Worm (Caenorhabditis elegans): Measurements from ENCODE around the gene B0034.4.

The B0034.4 gene

ce11 chrII:5931109-5931508 lies 38.2 kb downstream of the B0034.4 start:
- no peak for TF ChIP-seq tbx-11 (GFP tag; IDR thresholded peaks at IDR 0.05)
- no peak for TF ChIP-seq hnd-1 (tag; optimal IDR thresholded peaks at IDR 0.05)
- TF ChIP-seq ceh-36 (tag; optimal IDR thresholded peaks at IDR 0.05) = no peak
- TF ChIP-seq scrt-1 (GFP tag; IDR thresholded peaks at IDR 0.05) = no peak
- TF ChIP-seq flt-1 (GFP tag; IDR thresholded peaks at IDR 0.05) = no peak
- TF ChIP-seq aly-1 (tag; optimal IDR thresholded peaks at IDR 0.05) = no peak
- TF ChIP-seq tbx-37 (GFP tag; conservative IDR thresholded peaks at IDR 0.05) = no peak
- TF ChIP-seq ama-1 (optimal IDR thresholded peaks at IDR 0.05) = no peak
- no peak for TF ChIP-seq hmg-4 (GFP tag; optimal IDR thresholded peaks at IDR 0.05)
- no peak for TF ChIP-seq ets-7 (tag; optimal IDR thresholded peaks at IDR 0.05)
- no peak for TF ChIP-seq ceh-13 (GFP tag; optimal IDR thresholded peaks at IDR 0.05)
- TF ChIP-seq B0310.2 (tag; optimal IDR thresholded peaks at IDR 0.05) = no peak
- no peak for TF ChIP-seq tra-4 (tag; optimal IDR thresholded peaks at IDR 0.05)
- TF ChIP-seq pes-1 (GFP tag; IDR thresholded peaks at IDR 0.05) = no peak
- no peak for TF ChIP-seq hmbx-1 (tag; optimal IDR thresholded peaks at IDR 0.05)
- no peak for TF ChIP-seq F13C5.2 (tag; optimal IDR thresholded peaks at IDR 0.05)
- TF ChIP-seq sea-1 (GFP tag; conservative IDR thresholded peaks at IDR 0.05) = no peak

ce11 chrII:5930095-5930653 lies 39.2 kb downstream of the B0034.4 start:
- TF ChIP-seq sea-1 (GFP tag; conservative IDR thresholded peaks at IDR 0.05) (no peak), ets-7 (tag; optimal IDR thresholded peaks at IDR 0.05) (no peak), tbx-11 (GFP tag; IDR thresholded peaks at IDR 0.05) (no peak), ama-1 (optimal IDR thresholded peaks at IDR 0.05) (no peak), aly-1 (tag; optimal IDR thresholded peaks at IDR 0.05) (no peak), hmg-4 (GFP tag; optimal IDR thresholded peaks at IDR 0.05) (no peak), ceh-36 (tag; optimal IDR thresholded peaks at IDR 0.05) (no peak), pes-1 (GFP tag; IDR thresholded peaks at IDR 0.05) (no peak), hnd-1 (tag; optimal IDR thresholded peaks at IDR 0.05) (no peak), scrt-1 (GFP tag; IDR thresholded peaks at IDR 0.05) (no peak), F13C5.2 (tag; optimal IDR thresholded peaks at IDR 0.05) (no peak), tbx-37 (GFP tag; conservative IDR thresholded peaks at IDR 0.05) (no peak), ceh-13 (GFP tag; optimal IDR thresholded peaks at IDR 0.05) (no peak)

- TF ChIP-seq ceh-13 (GFP tag; optimal IDR thresholded peaks at IDR 0.05) (no peak), ama-1 (optimal IDR thresholded peaks at IDR 0.05) (no peak), tbx-37 (GFP tag; conservative IDR thresholded peaks at IDR 0.05) (no peak)
These were observed 40.8 kb downstream of the B0034.4 start, which contains the start of gene egl-44 for ce11 chrII:5928502-5928901. TSS of gene egl-44 (plus strand) at chrII:5928802.

DNA sequence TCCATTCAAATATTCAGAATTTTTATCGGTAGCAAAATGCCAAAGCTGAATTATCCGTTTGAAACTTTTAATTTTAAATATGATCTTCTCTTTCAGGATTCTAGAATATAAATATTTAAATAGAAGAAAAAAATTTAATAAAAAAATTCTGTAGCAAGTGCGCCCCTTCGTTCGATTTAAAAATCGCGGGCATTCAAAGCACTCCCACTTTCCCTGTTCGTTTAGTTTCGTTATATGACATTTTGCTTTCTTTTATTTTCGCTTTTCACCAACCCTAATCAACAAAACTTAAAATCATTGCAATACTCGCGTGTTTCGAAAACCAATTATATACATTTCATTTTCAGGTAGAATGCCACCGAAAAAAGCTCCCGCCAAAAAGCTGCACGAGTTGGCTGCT lies 47.7 kb downstream of the B0034.4 start, which contains the start of gene vrk-1:
Gene vrk-1 (plus strand): TSS at position 348 of the 400 bp plus-strand sequence.
- TF ChIP-seq B0310.2 (tag; optimal IDR thresholded peaks at IDR 0.05) (no peak), ets-7 (tag; optimal IDR thresholded peaks at IDR 0.05) (no peak), hnd-1 (tag; optimal IDR thresholded peaks at IDR 0.05) (no peak), hmg-4 (GFP tag; optimal IDR thresholded peaks at IDR 0.05) (no peak), scrt-1 (GFP tag; IDR thresholded peaks at IDR 0.05) (no peak), ceh-36 (tag; optimal IDR thresholded peaks at IDR 0.05) (no peak), tbx-11 (GFP tag; IDR thresholded peaks at IDR 0.05) (no peak), F13C5.2 (tag; optimal IDR thresholded peaks at IDR 0.05) (no peak), pes-1 (GFP tag; IDR thresholded peaks at IDR 0.05) (no peak), tra-4 (tag; optimal IDR thresholded peaks at IDR 0.05) (no peak), flt-1 (GFP tag; IDR thresholded peaks at IDR 0.05) (no peak), ceh-13 (GFP tag; optimal IDR thresholded peaks at IDR 0.05) (no peak), ama-1 (optimal IDR thresholded peaks at IDR 0.05) (no peak), hmbx-1 (tag; optimal IDR thresholded peaks at IDR 0.05) (no peak), sea-1 (GFP tag; conservative IDR thresholded peaks at IDR 0.05) (no peak)

DNA sequence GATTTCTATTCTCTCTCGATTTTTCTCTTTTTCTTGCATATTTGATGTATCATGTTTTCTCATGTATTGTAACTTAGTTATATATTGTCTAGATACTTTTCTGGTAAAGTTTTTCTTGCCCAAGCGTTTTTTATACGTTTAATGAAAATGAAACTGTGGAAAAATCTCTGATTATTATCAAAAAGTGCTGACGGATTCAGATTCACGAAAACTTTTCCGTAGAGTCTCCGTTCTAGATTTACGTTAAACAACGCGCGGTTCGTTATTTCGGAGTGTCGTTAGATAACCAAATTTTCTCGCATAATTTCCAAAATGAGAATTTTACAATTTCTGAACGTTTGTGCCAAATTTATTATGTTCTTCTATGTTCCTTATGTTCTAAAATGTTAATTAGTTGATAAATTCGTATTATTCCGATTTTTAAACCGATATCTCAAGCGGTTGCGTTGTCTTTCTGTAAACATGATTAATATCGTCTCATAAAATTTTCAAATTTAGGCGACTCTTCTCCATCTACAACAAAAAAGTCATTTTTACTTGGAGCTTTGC lies 51.1 kb downstream of the B0034.4 start, which contains the start of gene ptp-2:
Gene ptp-2 (plus strand): TSS at position 499 of the 549 bp plus-strand sequence.
- no peak for TF ChIP-seq ceh-36 (tag; optimal IDR thresholded peaks at IDR 0.05)
- TF ChIP-seq ceh-13 (GFP tag; optimal IDR thresholded peaks at IDR 0.05) = no peak
- TF ChIP-seq F13C5.2 (tag; optimal IDR thresholded peaks at IDR 0.05) = no peak
- TF ChIP-seq aly-1 (tag; optimal IDR thresholded peaks at IDR 0.05) = no peak
- no peak for TF ChIP-seq hmg-4 (GFP tag; optimal IDR thresholded peaks at IDR 0.05)
- TF ChIP-seq ama-1 (optimal IDR thresholded peaks at IDR 0.05) = no peak
- no peak for TF ChIP-seq tra-4 (tag; optimal IDR thresholded peaks at IDR 0.05)
- no peak for TF ChIP-seq pes-1 (GFP tag; IDR thresholded peaks at IDR 0.05)
- no peak for TF ChIP-seq hnd-1 (tag; optimal IDR thresholded peaks at IDR 0.05)
- no peak for TF ChIP-seq tbx-11 (GFP tag; IDR thresholded peaks at IDR 0.05)
- no peak for TF ChIP-seq scrt-1 (GFP tag; IDR thresholded peaks at IDR 0.05)
- no peak for TF ChIP-seq hmbx-1 (tag; optimal IDR thresholded peaks at IDR 0.05)
- no peak for TF ChIP-seq tbx-37 (GFP tag; conservative IDR thresholded peaks at IDR 0.05)
